Worm (Caenorhabditis elegans) whole organism, L3 larva: ENCODE results near the gene C08F11.1.

Source experiments
- egl-5 ChIP-seq: fragments of 150-350 bp; optimal IDR thresholded peaks from 2 replicates; lab custom pipeline; 2017; ENCODE audit warnings: missing biosample characterization, missing genetic modification reagents, missing genetic modification characterization, inconsistent platforms
- elt-2 ChIP-seq: sonication (generic microtip); optimal IDR thresholded peaks from 2 replicates; lab custom pipeline; 2016; ENCODE audit warnings: missing genetic modification reagents, mild to moderate bottlenecking, missing genetic modification characterization, missing compliant biosample characterization
- lsy-12 ChIP-seq: sonication (generic microtip); optimal IDR thresholded peaks from 2 replicates; lab custom pipeline; 2016; ENCODE audit warnings: mild to moderate bottlenecking, missing genetic modification characterization, missing compliant biosample characterization
- mdl-1 ChIP-seq: fragments of 150-350 bp; optimal IDR thresholded peaks from 2 replicates; lab custom pipeline; 2014; ENCODE audit warnings: missing biosample characterization, missing genetic modification characterization
- nhr-28 ChIP-seq: fragments of 150-350 bp; optimal IDR thresholded peaks from 2 replicates; lab custom pipeline; 2014; ENCODE audit warnings: missing biosample characterization, missing genetic modification characterization
- nhr-76 ChIP-seq: fragments of 150-350 bp; sonication (generic microtip); optimal IDR thresholded peaks from 5 replicates; lab custom pipeline; 2014; ENCODE audit warnings: missing biosample characterization, missing genetic modification characterization
- pha-4 ChIP-seq: fragments of 150-350 bp; optimal IDR thresholded peaks from 2 replicates; lab custom pipeline; 2014; ENCODE audit warnings: missing biosample characterization, missing genetic modification reagents, missing genetic modification characterization

DNA sequence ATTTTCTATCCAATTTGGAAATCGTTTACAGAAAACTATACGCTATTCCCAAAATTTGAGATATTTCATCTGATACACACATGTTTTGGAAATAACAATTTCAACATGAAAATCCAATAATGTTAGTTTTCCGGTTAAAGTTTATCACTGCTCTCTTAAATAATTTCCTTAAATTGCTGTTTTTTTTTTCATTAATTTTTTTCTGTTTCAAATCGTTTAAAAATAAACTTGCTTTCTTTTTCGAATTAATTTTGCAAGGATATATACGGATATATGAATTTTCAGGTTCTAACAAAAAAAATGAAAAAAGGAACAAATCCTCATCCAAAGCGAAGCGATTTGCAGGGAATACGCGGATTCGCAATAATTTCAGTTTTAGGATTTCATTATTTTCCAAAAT is 49.9 kb downstream of the C08F11.1 start, which contains the start of gene oac-48:
- TF ChIP-seq nhr-76 (tag; lab: Kevin White, UChicago) (no peak), egl-5 (tag; lab: Kevin White, UChicago) (no peak), mdl-1 (no peak), pha-4 (tag; lab: Kevin White, UChicago) (no peak), elt-2 (tag; lab: Kevin White, UChicago) (no peak), lsy-12 (tag; lab: Kevin White, UChicago) (no peak), nhr-28 (tag; lab: Kevin White, UChicago) (no peak)
